Worm (Caenorhabditis elegans) whole organism, young adult: ENCODE measurements around the gene C25H3.7.

ENCODE experiments used
- B0035.1 ChIP-seq: sonication (generic microtip); optimal IDR thresholded peaks from 2 replicates; lab custom pipeline; 2016; ENCODE audit warnings: missing genetic modification characterization, mild to moderate bottlenecking, missing compliant biosample characterization, missing genotype, missing genetic modification reagents
- C17E4.6 ChIP-seq: fragments of 200-800 bp; sonication (Bioruptor generic); IDR thresholded peaks from 2 replicates; pipeline ENCODE4 v1.3.6; 2022; ENCODE audit warnings: missing genetic modification reagents, missing genetic modification characterization, missing compliant biosample characterization
- D2030.7 ChIP-seq: fragments of 200-800 bp; sonication (Bioruptor generic); IDR thresholded peaks from 2 replicates; pipeline ENCODE4 v1.3.6; 2022; ENCODE audit warnings: missing genetic modification reagents, missing genetic modification characterization, missing compliant biosample characterization
- F23B12.7 ChIP-seq: sonication (generic microtip); optimal IDR thresholded peaks from 2 replicates; lab custom pipeline; 2017; ENCODE audit warnings: missing genetic modification characterization, mild to moderate bottlenecking, missing compliant biosample characterization, antibody characterized with exemption, moderate library complexity; ENCODE audit not compliant: insufficient read depth
- F33H1.4 ChIP-seq: fragments of 200-800 bp; sonication (Bioruptor generic); IDR thresholded peaks from 2 replicates; pipeline ENCODE4 v1.3.6; 2022; ENCODE audit warnings: missing genetic modification reagents, missing genetic modification characterization, missing compliant biosample characterization
- F39B2.1 ChIP-seq: fragments of 200-800 bp; sonication (Bioruptor generic); IDR thresholded peaks from 2 replicates; pipeline ENCODE4 v1.3.6; 2022; ENCODE audit warnings: missing genetic modification reagents, missing genetic modification characterization, missing compliant biosample characterization
- F52B5.7 ChIP-seq: sonication (generic microtip); optimal IDR thresholded peaks from 2 replicates; lab custom pipeline; 2016; ENCODE audit warnings: mild to moderate bottlenecking, missing genetic modification characterization, missing compliant biosample characterization
- K12H6.12 ChIP-seq: fragments of 200-800 bp; sonication (Bioruptor generic); optimal IDR thresholded peaks from 2 replicates; lab custom pipeline; 2018; ENCODE audit warnings: mild to moderate bottlenecking, missing genetic modification characterization, missing compliant biosample characterization
- Y53G8AR.9 ChIP-seq: fragments of 200-800 bp; sonication (Bioruptor generic); conservative IDR thresholded peaks from 2 replicates; pipeline ENCODE4 v1.3.6; 2022; ENCODE audit warnings: missing genetic modification reagents, missing genetic modification characterization, missing compliant biosample characterization
- Y79H2A.3 ChIP-seq: fragments of 200-800 bp; sonication (Bioruptor generic); conservative IDR thresholded peaks from 2 replicates; pipeline ENCODE4 v1.3.6; 2022; ENCODE audit warnings: missing genetic modification reagents, missing genetic modification characterization, missing compliant biosample characterization
- Y95B8A.8 ChIP-seq: fragments of 200-800 bp; sonication (Bioruptor generic); IDR thresholded peaks from 2 replicates; pipeline ENCODE4 v1.3.6; 2022; ENCODE audit warnings: missing genetic modification reagents, missing genetic modification characterization, missing compliant biosample characterization
- ZK185.1 ChIP-seq: sonication (generic microtip); optimal IDR thresholded peaks from 2 replicates; lab custom pipeline; 2016; ENCODE audit warnings: mild to moderate bottlenecking, missing genetic modification characterization, missing compliant biosample characterization; ENCODE audit not compliant: poor library complexity, severe bottlenecking
- ceh-100 ChIP-seq: fragments of 200-800 bp; sonication (Bioruptor generic); IDR thresholded peaks from 2 replicates; pipeline ENCODE4 v1.3.6; 2022; ENCODE audit warnings: missing genetic modification reagents, missing genetic modification characterization, missing compliant biosample characterization
- ceh-27 ChIP-seq: fragments of 200-800 bp; sonication (Bioruptor generic); optimal IDR thresholded peaks from 2 replicates; lab custom pipeline; 2018; ENCODE audit warnings: mild to moderate bottlenecking, missing genetic modification characterization, moderate library complexity, missing compliant biosample characterization
- ceh-79 ChIP-seq: sonication (generic microtip); optimal IDR thresholded peaks from 2 replicates; lab custom pipeline; 2017; ENCODE audit warnings: mild to moderate bottlenecking, missing genetic modification characterization, missing compliant biosample characterization
- dox-1 ChIP-seq: fragments of 200-800 bp; sonication (Bioruptor generic); IDR thresholded peaks from 2 replicates; pipeline ENCODE4 v1.3.6; 2022; ENCODE audit warnings: missing genetic modification reagents, missing genetic modification characterization, missing compliant biosample characterization
- dpff-1 ChIP-seq: sonication (generic microtip); optimal IDR thresholded peaks from 2 replicates; lab custom pipeline; 2017; ENCODE audit warnings: mild to moderate bottlenecking, missing genetic modification characterization, missing compliant biosample characterization
- efl-1 ChIP-seq: fragments of 150-350 bp; optimal IDR thresholded peaks from 2 replicates; lab custom pipeline; 2014; ENCODE audit warnings: missing biosample characterization, missing genetic modification reagents, missing genetic modification characterization
- egl-18 ChIP-seq: fragments of 200-800 bp; sonication (Bioruptor generic); IDR thresholded peaks from 2 replicates; pipeline ENCODE4 v1.3.6; 2022; ENCODE audit warnings: missing genetic modification reagents, missing genetic modification characterization, missing compliant biosample characterization
- ekl-4 ChIP-seq: fragments of 200-800 bp; sonication (Bioruptor generic); IDR thresholded peaks from 2 replicates; pipeline ENCODE4 v1.3.6; 2022; ENCODE audit warnings: missing genetic modification reagents, missing genetic modification characterization, missing compliant biosample characterization
- hmg-1.2 ChIP-seq: fragments of 200-800 bp; sonication (Bioruptor generic); IDR thresholded peaks from 2 replicates; pipeline ENCODE4 v1.3.6; 2022; ENCODE audit warnings: missing genetic modification reagents, missing genetic modification characterization, missing compliant biosample characterization
- hmg-20 ChIP-seq: fragments of 200-800 bp; sonication (Bioruptor generic); IDR thresholded peaks from 2 replicates; pipeline ENCODE4 v1.3.6; 2022; ENCODE audit warnings: missing genetic modification reagents, missing genetic modification characterization, missing compliant biosample characterization
- let-607 ChIP-seq, 2 experiments: fragments of 200-800 bp in 1 of 2; sonication (Bioruptor generic) in 1 of 2; sonication (generic microtip) in 1 of 2; optimal IDR thresholded peaks; 2 replicates each; lab custom pipeline; 2016 to 2018; ENCODE audit warnings: mild to moderate bottlenecking in 2 of 2, missing compliant biosample characterization in 2 of 2, missing genetic modification characterization in 2 of 2, moderate library complexity in 2 of 2, missing genotype in 1 of 2
- lin-35 ChIP-seq, 3 experiments: fragments of 150-350 bp in 2 of 3; sonication (generic microtip) in 1 of 3; optimal IDR thresholded peaks; 2 replicates each; lab custom pipeline; 2014 to 2018; ENCODE audit warnings: missing biosample characterization in 3 of 3, missing genetic modification characterization in 3 of 3, missing genetic modification reagents in 3 of 3
- lin-40 ChIP-seq: sonication (generic microtip); optimal IDR thresholded peaks from 2 replicates; lab custom pipeline; 2016; ENCODE audit warnings: missing genetic modification characterization, mild to moderate bottlenecking, missing compliant biosample characterization, missing genotype, missing genetic modification reagents
- lsl-1 ChIP-seq: fragments of 200-800 bp; sonication (Bioruptor generic); optimal IDR thresholded peaks from 2 replicates; lab custom pipeline; 2018; ENCODE audit warnings: mild to moderate bottlenecking, missing genetic modification characterization, moderate library complexity, missing compliant biosample characterization
- madf-10 ChIP-seq: sonication (generic microtip); optimal IDR thresholded peaks from 2 replicates; lab custom pipeline; 2016; ENCODE audit warnings: mild to moderate bottlenecking, missing genetic modification characterization, missing compliant biosample characterization
- madf-6 ChIP-seq: fragments of 200-800 bp; sonication (Bioruptor generic); IDR thresholded peaks from 2 replicates; pipeline ENCODE4 v1.3.6; 2022; ENCODE audit warnings: missing genetic modification reagents, missing genetic modification characterization, missing compliant biosample characterization
- nhr-80 ChIP-seq: sonication (generic microtip); optimal IDR thresholded peaks from 2 replicates; lab custom pipeline; 2016; ENCODE audit warnings: missing genetic modification characterization, missing compliant biosample characterization
- repo-1 ChIP-seq: sonication (generic microtip); optimal IDR thresholded peaks from 2 replicates; lab custom pipeline; 2017; ENCODE audit warnings: mild to moderate bottlenecking, missing genetic modification characterization, missing compliant biosample characterization
- sea-2 ChIP-seq: fragments of 200-800 bp; sonication (Bioruptor generic); IDR thresholded peaks from 2 replicates; pipeline ENCODE4 v1.3.6; 2022; ENCODE audit warnings: missing genetic modification characterization, missing compliant biosample characterization
- snpc-1.1 ChIP-seq: sonication (generic microtip); optimal IDR thresholded peaks from 2 replicates; lab custom pipeline; 2017; ENCODE audit warnings: missing genetic modification characterization, mild to moderate bottlenecking, missing compliant biosample characterization, antibody characterized with exemption, moderate library complexity, missing genotype, missing genetic modification reagents; ENCODE audit not compliant: insufficient read depth
- snpc-1.3 ChIP-seq: sonication (generic microtip); optimal IDR thresholded peaks from 2 replicates; lab custom pipeline; 2017; ENCODE audit warnings: missing genetic modification characterization, mild to moderate bottlenecking, missing compliant biosample characterization, antibody characterized with exemption, moderate library complexity, missing genotype, missing genetic modification reagents; ENCODE audit not compliant: insufficient read depth
- snpc-4 ChIP-seq, 5 experiments: fragments of 150-350 bp in 1 of 5; sonication (generic microtip) in 4 of 5; optimal IDR thresholded peaks; 2 replicates each; lab custom pipeline; 2014 to 2018; ENCODE audit warnings: missing genetic modification characterization in 5 of 5, missing biosample characterization in 3 of 5, antibody characterized with exemption in 2 of 5, mild to moderate bottlenecking in 2 of 5, missing compliant biosample characterization in 2 of 5, missing genotype in 2 of 5, moderate library complexity in 2 of 5, missing genetic modification reagents in 1 of 5
- unc-62 ChIP-seq: fragments of 150-350 bp; optimal IDR thresholded peaks from 2 replicates; lab custom pipeline; 2014; ENCODE audit warnings: missing biosample characterization, missing genetic modification reagents, missing genetic modification characterization
- xnd-1 ChIP-seq: sonication (generic microtip); optimal IDR thresholded peaks from 2 replicates; lab custom pipeline; 2016; ENCODE audit warnings: missing genotype, missing genetic modification reagents, missing genetic modification characterization, missing compliant biosample characterization
- ztf-22 ChIP-seq: fragments of 200-800 bp; sonication (Bioruptor generic); optimal IDR thresholded peaks from 2 replicates; lab custom pipeline; 2018; ENCODE audit warnings: mild to moderate bottlenecking, missing genetic modification characterization, moderate library complexity, missing compliant biosample characterization

The C25H3.7 gene

DNA sequence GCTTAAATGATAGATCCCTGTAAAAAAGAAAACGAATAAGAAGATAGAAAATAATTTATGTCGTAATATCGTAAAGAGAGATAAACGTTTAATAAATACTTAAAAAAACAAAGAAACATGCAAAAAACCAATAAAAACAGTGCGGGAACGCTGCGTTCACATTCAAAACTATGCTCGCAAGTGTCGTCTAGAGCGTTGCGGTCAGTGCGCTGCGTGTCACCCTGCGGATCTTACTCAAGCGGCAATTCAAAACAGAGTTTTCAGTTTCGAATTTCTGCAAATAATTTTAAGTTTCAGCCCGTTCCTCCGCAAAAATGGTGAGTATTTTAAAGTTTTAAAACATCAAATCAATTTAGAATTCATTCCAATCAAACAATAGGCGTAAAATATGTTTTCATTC is 46.1 kb upstream of the C25H3.7 start, which contains the start of the genes tiar-1 and lelo-4 (continued):
- TF ChIP-seq hmg-1.2 (GFP tag; lab: Robert Waterston, UW) (peak; percentile 43; the same call in 1 of the 2 replicates), ceh-27 (GFP tag; lab: Kevin White, UChicago) (peak; percentile 78), snpc-1.3 (tag; lab: Kevin White, UChicago) (peak; percentile 52), D2030.7 (GFP tag; lab: Robert Waterston, UW) (peak; percentile 19; the same call in 1 of the 2 replicates), F39B2.1 (GFP tag; lab: Robert Waterston, UW) (no peak), lin-40 (peak; percentile 16), madf-10 (no peak), F52B5.7 (tag; lab: Kevin White, UChicago) (no peak), C17E4.6 (GFP tag; lab: Robert Waterston, UW) (no peak), efl-1 (GFP tag; lab: Kevin White, UChicago) (peak; percentile 72), Y79H2A.3 (GFP tag; lab: Robert Waterston, UW) (no peak), dox-1 (GFP tag; lab: Robert Waterston, UW) (peak; percentile 47; the same call in 1 of the 2 replicates), hmg-20 (GFP tag; lab: Robert Waterston, UW) (no peak), B0035.1 (tag; lab: Kevin White, UChicago) (no peak), dpff-1 (tag; lab: Kevin White, UChicago) (no peak), F33H1.4 (GFP tag; lab: Robert Waterston, UW) (no peak; the same call in 1 of the 2 replicates), sea-2 (GFP tag; lab: Robert Waterston, UW) (no peak), lin-35 (GFP tag; optimal IDR thresholded peaks at IDR 0.05; lab: Kevin White, UChicago) (peak in 1 of 3 experiments; percentile 62), Y53G8AR.9 (no peak), madf-6 (GFP tag; lab: Robert Waterston, UW) (peak; percentile 53; the same call in 1 of the 2 replicates), ceh-79 (no peak), ceh-100 (peak; percentile 44; the same call in 1 of the 2 replicates), Y95B8A.8 (GFP tag; lab: Robert Waterston, UW) (no peak), ztf-22 (GFP tag; lab: Kevin White, UChicago) (no peak), snpc-4 (GFP tag; optimal IDR thresholded peaks at IDR 0.05; lab: Kevin White, UChicago) (peak; percentile 4), snpc-4 (tag; optimal IDR thresholded peaks at IDR 0.05; lab: Kevin White, UChicago) (peak in 3 of 4 experiments; percentile 27 to 63 (median 62)), snpc-1.1 (tag; lab: Kevin White, UChicago) (no peak), let-607 (tag; optimal IDR thresholded peaks at IDR 0.05; lab: Kevin White, UChicago) (peak in 1 of 2 experiments; percentile 10), lsl-1 (GFP tag; lab: Kevin White, UChicago) (peak; percentile 14), unc-62 (GFP tag; lab: Kevin White, UChicago) (no peak), F23B12.7 (tag; lab: Kevin White, UChicago) (peak; percentile 86), repo-1 (tag; lab: Kevin White, UChicago) (no peak), ekl-4 (GFP tag; lab: Robert Waterston, UW) (0 out of 2 replicates have a peak, but pooled peaks have one; percentile 31), xnd-1 (tag; lab: Kevin White, UChicago) (no peak), K12H6.12 (tag; lab: Kevin White, UChicago) (peak; percentile 38), nhr-80 (tag; lab: Kevin White, UChicago) (peak; percentile 27), ZK185.1 (tag; lab: Kevin White, UChicago) (peak; percentile 29), egl-18 (no peak)
